Fruit fly (Drosophila melanogaster) whole organism, wandering third instar larva: ENCODE data around the gene CG32984.

ENCODE experiments used
- Abd-B ChIP-seq: fragments of >200 bp; optimal IDR thresholded peaks from 2 replicates; lab custom pipeline; 2017; ENCODE audit warnings: missing biosample characterization, missing genetic modification characterization
- CG32264 ChIP-seq: fragments of 200-800 bp; sonication (Bioruptor generic); optimal IDR thresholded peaks from 2 replicates; lab custom pipeline; 2016; ENCODE audit warnings: missing biosample characterization, missing genetic modification characterization
- CG9705 ChIP-seq: fragments of 200-800 bp; sonication (Bioruptor generic); optimal IDR thresholded peaks from 2 replicates; lab custom pipeline; 2018; ENCODE audit warnings: missing biosample characterization, mild to moderate bottlenecking, missing genetic modification characterization
- CrebA ChIP-seq: fragments of 200-800 bp; sonication (Bioruptor generic); optimal IDR thresholded peaks from 2 replicates; lab custom pipeline; 2016; ENCODE audit warnings: missing biosample characterization, mild to moderate bottlenecking, missing genetic modification characterization, borderline replicate concordance
- Dfd ChIP-seq: fragments of >200 bp; optimal IDR thresholded peaks from 2 replicates; lab custom pipeline; 2017; ENCODE audit warnings: missing biosample characterization, missing genetic modification characterization
- Dif ChIP-seq: fragments of 200-275, 200-300 bp; sonication (Bioruptor generic); optimal IDR thresholded peaks from 2 replicates; lab custom pipeline; 2018; ENCODE audit warnings: missing biosample characterization, missing genetic modification characterization; ENCODE audit not compliant: partially characterized antibody
- GATAd ChIP-seq: sonication (Bioruptor generic); optimal IDR thresholded peaks from 2 replicates; lab custom pipeline; 2016; ENCODE audit warnings: missing biosample characterization, missing genetic modification characterization
- HLH106 ChIP-seq: fragments of 200-800 bp; optimal IDR thresholded peaks from 3 replicates; lab custom pipeline; 2019; ENCODE audit warnings: missing biosample characterization, mild to moderate bottlenecking, missing genetic modification characterization, moderate library complexity
- Hnf4 ChIP-seq: fragments of 200-800 bp; sonication (Bioruptor generic); optimal IDR thresholded peaks from 2 replicates; lab custom pipeline; 2016; ENCODE audit warnings: missing biosample characterization, mild to moderate bottlenecking, missing genetic modification characterization
- Hr78 ChIP-seq: fragments of >200 bp; optimal IDR thresholded peaks from 2 replicates; lab custom pipeline; 2017; ENCODE audit warnings: missing biosample characterization, missing genetic modification characterization
- Hr83 ChIP-seq: fragments of 200-300 bp; sonication (Bioruptor generic); optimal IDR thresholded peaks from 2 replicates; lab custom pipeline; 2016; ENCODE audit warnings: missing biosample characterization, mild to moderate bottlenecking, missing genetic modification characterization, moderate library complexity; ENCODE audit not compliant: poor library complexity, severe bottlenecking
- Jra ChIP-seq: sonication (Bioruptor generic); optimal IDR thresholded peaks from 2 replicates; lab custom pipeline; 2016; ENCODE audit warnings: missing biosample characterization, missing genetic modification characterization
- Mio ChIP-seq: sonication (Bioruptor generic); optimal IDR thresholded peaks from 2 replicates; lab custom pipeline; 2016; ENCODE audit warnings: missing biosample characterization, missing genetic modification characterization
- Myc ChIP-seq: fragments of >200 bp; optimal IDR thresholded peaks from 2 replicates; lab custom pipeline; 2017
- N ChIP-seq: fragments of >200 bp; optimal IDR thresholded peaks from 2 replicates; lab custom pipeline; 2018; ENCODE audit warnings: missing biosample characterization, missing external identifiers, missing genetic modification characterization
- OdsH ChIP-seq: fragments of 200-800 bp; sonication (Bioruptor generic); optimal IDR thresholded peaks from 2 replicates; lab custom pipeline; 2016; ENCODE audit warnings: missing biosample characterization, mild to moderate bottlenecking, missing genetic modification characterization
- Rel ChIP-seq, 2 experiments: fragments of 200-800 bp; sonication (Bioruptor generic) in 1 of 2; optimal IDR thresholded peaks; 2 replicates in 1 of 2; 3 replicates in 1 of 2; lab custom pipeline; 2016 to 2019; ENCODE audit warnings: mild to moderate bottlenecking in 2 of 2, missing biosample characterization in 2 of 2, missing genetic modification characterization in 2 of 2, moderate library complexity in 1 of 2
- Sp1 ChIP-seq: fragments of 200-800 bp; sonication (Bioruptor generic); optimal IDR thresholded peaks from 3 replicates; lab custom pipeline; 2019; ENCODE audit warnings: missing biosample characterization, mild to moderate bottlenecking, missing genetic modification characterization, moderate library complexity
- Vsx2 ChIP-seq: fragments of 200-300, 225-300 bp; sonication (Bioruptor generic); optimal IDR thresholded peaks from 2 replicates; lab custom pipeline; 2018; ENCODE audit warnings: missing biosample characterization, missing genetic modification characterization; ENCODE audit not compliant: partially characterized antibody
- br ChIP-seq: fragments of 200-800 bp; sonication (Bioruptor generic); optimal IDR thresholded peaks from 2 replicates; lab custom pipeline; 2016; ENCODE audit warnings: missing biosample characterization, missing genetic modification characterization
- brk ChIP-seq: fragments of 200-800 bp; sonication (Bioruptor generic); optimal IDR thresholded peaks from 2 replicates; lab custom pipeline; 2016; ENCODE audit warnings: missing biosample characterization, mild to moderate bottlenecking, missing genetic modification characterization
- dl ChIP-seq, 2 experiments: fragments of 175-275, 200-275 bp in 1 of 2; fragments of 200-275 bp in 1 of 2; sonication (Bioruptor generic); optimal IDR thresholded peaks; lab custom pipeline; 2018; ENCODE audit warnings: mild to moderate bottlenecking in 2 of 2, missing biosample characterization in 2 of 2, missing genetic modification characterization in 2 of 2, moderate library complexity in 2 of 2; ENCODE audit not compliant: partially characterized antibody in 2 of 2, insufficient read depth in 1 of 2
- dmrt93B ChIP-seq: fragments of 200-800 bp; sonication (Bioruptor generic); optimal IDR thresholded peaks from 2 replicates; lab custom pipeline; 2018; ENCODE audit warnings: missing biosample characterization, mild to moderate bottlenecking, missing genetic modification characterization
- dsf ChIP-seq: sonication (Bioruptor generic); optimal IDR thresholded peaks from 2 replicates; lab custom pipeline; 2016; ENCODE audit warnings: missing biosample characterization, missing genetic modification characterization, borderline replicate concordance
- ey ChIP-seq: fragments of 200-800 bp; sonication (Bioruptor generic); optimal IDR thresholded peaks from 2 replicates; lab custom pipeline; 2016; ENCODE audit warnings: missing biosample characterization, missing genetic modification characterization
- foxo ChIP-seq, 2 experiments: fragments of 200-800 bp; sonication (Bioruptor generic); optimal IDR thresholded peaks; 2 replicates in 1 of 2; 3 replicates in 1 of 2; lab custom pipeline; 2016 to 2017; ENCODE audit warnings: missing biosample characterization in 2 of 2, missing genetic modification characterization in 2 of 2
- fru ChIP-seq: fragments of 200-800 bp; sonication (Bioruptor generic); optimal IDR thresholded peaks from 3 replicates; lab custom pipeline; 2016; ENCODE audit warnings: missing biosample characterization, mild to moderate bottlenecking, missing genetic modification characterization
- h ChIP-seq: fragments of 200-800 bp; sonication (Bioruptor generic); optimal IDR thresholded peaks from 3 replicates; lab custom pipeline; 2016; ENCODE audit warnings: missing biosample characterization, mild to moderate bottlenecking, missing genetic modification characterization
- jim ChIP-seq: fragments of 175-275, 200-325 bp; sonication (Bioruptor generic); optimal IDR thresholded peaks from 2 replicates; lab custom pipeline; 2016; ENCODE audit warnings: missing biosample characterization, mild to moderate bottlenecking, missing genetic modification characterization
- lola ChIP-seq: fragments of >200 bp; optimal IDR thresholded peaks from 2 replicates; lab custom pipeline; 2017; ENCODE audit warnings: missing biosample characterization, missing genetic modification characterization
- pan ChIP-seq: fragments of >200 bp; optimal IDR thresholded peaks from 2 replicates; lab custom pipeline; 2017
- psq ChIP-seq: fragments of 200-800 bp; sonication (Bioruptor generic); optimal IDR thresholded peaks from 3 replicates; lab custom pipeline; 2017; ENCODE audit warnings: missing biosample characterization, mild to moderate bottlenecking, missing genetic modification characterization, moderate library complexity
- rgr ChIP-seq: fragments of 200-800 bp; sonication (Bioruptor generic); optimal IDR thresholded peaks from 3 replicates; lab custom pipeline; 2016; ENCODE audit warnings: missing biosample characterization, mild to moderate bottlenecking, missing genetic modification characterization
- sage ChIP-seq: fragments of 200-800 bp; sonication (Bioruptor generic); optimal IDR thresholded peaks from 2 replicates; lab custom pipeline; 2016; ENCODE audit warnings: missing biosample characterization, mild to moderate bottlenecking, missing genetic modification characterization
- sv ChIP-seq: fragments of 200-800 bp; sonication (Bioruptor generic); optimal IDR thresholded peaks from 3 replicates; lab custom pipeline; 2016; ENCODE audit warnings: missing biosample characterization, missing genetic modification characterization
- tai ChIP-seq: sonication (Bioruptor generic); optimal IDR thresholded peaks from 2 replicates; lab custom pipeline; 2016; ENCODE audit warnings: missing biosample characterization, missing genetic modification characterization
- usp ChIP-seq: fragments of >200 bp; optimal IDR thresholded peaks from 2 replicates; lab custom pipeline; 2017; ENCODE audit warnings: missing biosample characterization, missing genetic modification characterization
- woc ChIP-seq: sonication (Bioruptor generic); optimal IDR thresholded peaks from 2 replicates; lab custom pipeline; 2016; ENCODE audit warnings: missing biosample characterization, mild to moderate bottlenecking, missing genetic modification characterization

The CG32984 gene

dm6 chr2L:8947989-8948388 is 16.8 kb upstream of the CG32984 start:
- TF ChIP-seq Dfd, result no peak
- no peak for TF ChIP-seq brk (GFP tag; lab: Kevin White, UChicago)

DNA sequence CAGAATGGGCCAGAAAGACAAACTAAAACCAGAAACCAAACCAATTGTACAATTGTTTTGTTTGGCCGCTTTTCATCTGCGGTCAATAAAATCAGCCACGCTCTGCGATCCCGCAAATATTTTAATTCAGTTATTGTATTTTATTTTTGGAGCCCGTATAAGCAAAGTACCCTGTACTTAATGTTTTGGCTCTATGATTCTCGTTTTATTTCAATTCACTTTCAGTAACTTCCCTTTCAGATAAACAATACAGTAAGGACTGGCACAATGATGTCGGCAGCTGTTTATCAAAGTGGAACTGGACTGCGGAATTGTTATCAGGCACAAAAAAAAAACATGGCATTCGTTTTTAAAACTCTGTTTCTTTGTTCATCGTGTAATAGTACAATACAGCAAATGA is 16.1 kb upstream of the CG32984 start:
- TF ChIP-seq CG9705 (GFP tag; lab: Kevin White, UChicago) (no peak), woc (no peak), fru (GFP tag; lab: Kevin White, UChicago) (no peak), dmrt93B (no peak), dsf (no peak), N (GFP tag; lab: Kevin White, UChicago) (no peak), psq (GFP tag; lab: Kevin White, UChicago) (no peak), ey (GFP tag; lab: Kevin White, UChicago) (no peak), Hr83 (no peak), HLH106 (no peak), Rel (GFP tag; optimal IDR thresholded peaks at IDR 0.05; lab: Kevin White, UChicago) (no peak), Rel (tag; optimal IDR thresholded peaks at IDR 0.05; lab: Kevin White, UChicago) (no peak), sage (GFP tag; lab: Kevin White, UChicago) (no peak), dl (GFP tag; optimal IDR thresholded peaks at IDR 0.05; lab: Kevin White, UChicago; ENCODE audit: insufficient read depth in 1 of 2, partially characterized antibody in 2 of 2) (no peak)

DNA sequence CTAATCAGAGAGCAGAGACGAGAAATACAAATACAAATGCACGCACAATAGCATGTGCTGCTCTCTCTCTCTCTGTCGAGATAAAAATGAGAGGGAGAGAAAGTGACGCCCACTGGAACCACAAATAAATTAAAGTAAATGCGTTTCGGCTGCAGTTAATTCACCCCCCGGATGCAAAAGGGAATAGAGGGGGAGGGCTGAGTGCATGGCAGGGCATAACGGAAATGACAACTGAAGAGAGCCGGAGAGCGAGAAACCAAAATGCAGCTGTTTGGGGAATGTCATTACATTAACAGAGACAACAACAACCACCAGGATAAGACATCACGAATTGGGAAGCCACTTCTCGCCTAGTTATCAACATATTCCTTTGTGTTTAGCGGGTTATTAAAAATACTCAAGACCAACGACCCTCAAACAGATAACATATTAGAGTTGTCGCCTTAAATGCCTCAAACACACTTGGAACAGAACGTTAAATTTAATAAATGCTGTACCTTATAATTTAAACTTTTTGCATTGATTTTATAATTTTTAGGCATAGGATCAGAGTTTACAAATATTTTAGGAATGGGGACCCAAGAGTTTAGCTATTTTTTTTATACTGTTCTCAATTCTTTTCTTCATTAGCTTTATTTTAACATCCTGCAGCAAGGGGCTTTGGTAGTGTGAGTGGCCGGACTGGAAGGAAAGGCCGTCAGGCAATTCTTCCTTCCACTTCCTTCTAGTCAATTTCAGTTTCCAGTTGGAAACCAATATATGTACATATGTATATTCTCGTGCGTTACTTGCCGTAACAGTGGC is 14.6 kb upstream of the CG32984 start:
- TF ChIP-seq Hr78 (GFP tag; lab: Kevin White, UChicago) (no peak), jim (no peak), pan (lab: Kevin White, UChicago) (no peak), N (GFP tag; lab: Kevin White, UChicago) (no peak), Hnf4 (GFP tag; lab: Kevin White, UChicago) (peak; percentile 37), dmrt93B (peak; percentile 48), lola (GFP tag; lab: Kevin White, UChicago) (no peak), ey (GFP tag; lab: Kevin White, UChicago) (peak; percentile 66), Hr83 (peak; percentile 30), Sp1 (GFP tag; lab: Kevin White, UChicago) (peak; percentile 63), br (GFP tag; lab: Kevin White, UChicago) (peak; percentile 67), CrebA (GFP tag; lab: Kevin White, UChicago) (no peak), Myc (lab: Kevin White, UChicago) (no peak), woc (peak; percentile 74), sv (no peak), psq (GFP tag; lab: Kevin White, UChicago) (peak; percentile 80), CG32264 (GFP tag; lab: Kevin White, UChicago) (no peak), tai (GFP tag; lab: Kevin White, UChicago) (peak; percentile 25), OdsH (peak; percentile 56), h (GFP tag; lab: Kevin White, UChicago) (peak; percentile 58), dsf (no peak), CG9705 (GFP tag; lab: Kevin White, UChicago) (no peak), Abd-B (GFP tag; lab: Kevin White, UChicago) (no peak), fru (GFP tag; lab: Kevin White, UChicago) (peak; percentile 95), Jra (GFP tag; lab: Kevin White, UChicago) (no peak), usp (GFP tag; lab: Kevin White, UChicago) (no peak), GATAd (GFP tag; lab: Kevin White, UChicago) (no peak), brk (GFP tag; lab: Kevin White, UChicago) (peak; percentile 12), Rel (GFP tag; optimal IDR thresholded peaks at IDR 0.05; lab: Kevin White, UChicago) (no peak), Rel (tag; optimal IDR thresholded peaks at IDR 0.05; lab: Kevin White, UChicago) (peak; percentile 14), Vsx2 (peak; percentile 89), sage (GFP tag; lab: Kevin White, UChicago) (no peak), foxo (GFP tag; optimal IDR thresholded peaks at IDR 0.05; lab: Kevin White, UChicago) (peak in 1 of 2 experiments; percentile 71), HLH106 (peak; percentile 57), rgr (GFP tag; lab: Kevin White, UChicago) (peak; percentile 53), Dfd (no peak), Dif (GFP tag; lab: Kevin White, UChicago) (peak; percentile 59), Mio (GFP tag; lab: Kevin White, UChicago) (no peak), dl (GFP tag; optimal IDR thresholded peaks at IDR 0.05; lab: Kevin White, UChicago; ENCODE audit: insufficient read depth in 1 of 2, partially characterized antibody in 2 of 2) (peak; percentile 34 to 71)
